Fruit fly (Drosophila melanogaster): ENCODE data around the gene CG40228.

DNA sequence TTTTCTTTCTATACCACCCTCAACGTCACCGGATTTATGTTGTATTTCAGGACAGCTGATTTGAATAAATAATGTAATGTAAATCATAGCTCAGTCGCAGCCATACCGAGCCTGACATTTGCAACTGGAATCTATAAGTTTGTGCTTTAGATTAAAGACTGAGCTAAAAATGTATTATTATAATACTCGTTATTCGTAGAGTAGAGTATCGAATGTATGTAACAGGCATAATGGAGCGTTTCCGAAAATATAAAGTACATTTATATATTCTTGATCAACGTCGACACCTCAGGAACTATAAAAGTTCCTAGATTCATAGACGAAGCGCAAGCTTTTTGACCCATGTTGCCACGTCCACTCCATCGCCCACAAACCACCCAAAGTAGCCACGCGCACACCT is 1.3 kb upstream of the CG40228 start:
- TF ChIP-seq CG8478 (optimal IDR thresholded peaks at IDR 0.05): no peak
- no peak for TF ChIP-seq CTCF (optimal IDR thresholded peaks at IDR 0.05)

Measured in S2 (cell line).